Worm (Caenorhabditis elegans) whole organism, early embryonic: ENCODE results near the gene Y49F6A.5.
"Not testable (repeated sequence)": the region's sequence is repeated elsewhere in the genome, so short reads cannot be mapped to it uniquely, and the experiment has no call there.

Experiments used
- B0310.2 ChIP-seq: sonication (generic microtip); optimal IDR thresholded peaks from 2 replicates; lab custom pipeline; 2016; ENCODE audit warnings: mild to moderate bottlenecking, missing genetic modification characterization, missing compliant biosample characterization
- aly-1 ChIP-seq: sonication (generic microtip); optimal IDR thresholded peaks from 2 replicates; lab custom pipeline; 2016; ENCODE audit warnings: missing genetic modification characterization, missing compliant biosample characterization
- ama-1 ChIP-seq: fragments of 150-350 bp; optimal IDR thresholded peaks from 2 replicates; lab custom pipeline; 2014
- ceh-13 ChIP-seq: fragments of 200-800 bp; sonication (Bioruptor generic); optimal IDR thresholded peaks from 2 replicates; lab custom pipeline; 2018; ENCODE audit warnings: mild to moderate bottlenecking, missing genetic modification characterization, missing compliant biosample characterization
- ceh-36 ChIP-seq: sonication (generic microtip); optimal IDR thresholded peaks from 2 replicates; lab custom pipeline; 2016; ENCODE audit warnings: missing genetic modification characterization, inconsistent platforms, missing compliant biosample characterization
- ets-7 ChIP-seq: sonication (generic microtip); optimal IDR thresholded peaks from 2 replicates; lab custom pipeline; 2016; ENCODE audit warnings: missing genotype, missing genetic modification characterization, missing compliant biosample characterization
- scrt-1 ChIP-seq: fragments of 200-800 bp; sonication (Bioruptor generic); IDR thresholded peaks from 2 replicates; pipeline ENCODE4 v1.3.6; 2022; ENCODE audit warnings: missing genetic modification characterization, missing compliant biosample characterization
- sea-1 ChIP-seq: fragments of 200-800 bp; sonication (Bioruptor generic); conservative IDR thresholded peaks from 2 replicates; pipeline ENCODE4 v1.3.6; 2022; ENCODE audit warnings: missing genetic modification characterization, missing compliant biosample characterization

ce11 chrII:3567576-3567975 is 42.1 kb downstream of the Y49F6A.5 start:
- TF ChIP-seq aly-1 (tag; lab: Kevin White, UChicago) (peak; percentile 47), B0310.2 (tag; lab: Kevin White, UChicago) (peak; percentile 12), ceh-13 (GFP tag; lab: Kevin White, UChicago) (peak; percentile 22), scrt-1 (peak; percentile 86), ceh-36 (tag; lab: Kevin White, UChicago) (peak; percentile 82), sea-1 (GFP tag; lab: Robert Waterston, UW) (peak; percentile 76; the same call in 1 of the 2 replicates)
- TF ChIP-seq ama-1; ets-7 (tag; lab: Kevin White, UChicago): not testable (repeated sequence)
